Worm (Caenorhabditis elegans) whole organism, L1 larva: Measurements from ENCODE around the gene pgp-13.
A peak's percentile ranks its signal among the peaks of the same experiment; 100 is the strongest.

Source experiments
- F16B12.6 ChIP-seq: fragments of 150-350 bp; optimal IDR thresholded peaks from 2 replicates; lab custom pipeline; 2014; ENCODE audit warnings: missing biosample characterization, missing genetic modification characterization
- Y116A8C.19 ChIP-seq: sonication (generic microtip); optimal IDR thresholded peaks from 2 replicates; lab custom pipeline; 2016; ENCODE audit warnings: missing compliant biosample characterization, missing genetic modification characterization, borderline replicate concordance
- ama-1 ChIP-seq: fragments of 150-350 bp; optimal IDR thresholded peaks from 2 replicates; lab custom pipeline; 2014
- blmp-1 ChIP-seq: fragments of 150-350 bp; optimal IDR thresholded peaks from 2 replicates; lab custom pipeline; 2014; ENCODE audit warnings: missing biosample characterization, missing genetic modification characterization
- ceh-8 ChIP-seq: fragments of 200-800 bp; sonication (Bioruptor generic); optimal IDR thresholded peaks from 2 replicates; lab custom pipeline; 2018; ENCODE audit warnings: mild to moderate bottlenecking, missing genetic modification characterization, moderate library complexity, missing compliant biosample characterization
- dpl-1 ChIP-seq, 3 experiments: fragments of 150-350 bp in 2 of 3; sonication (generic microtip) in 1 of 3; optimal IDR thresholded peaks; 2 replicates each; lab custom pipeline; 2014 to 2017; ENCODE audit warnings: missing biosample characterization in 3 of 3, missing genetic modification characterization in 3 of 3, missing genetic modification reagents in 3 of 3
- efl-1 ChIP-seq, 4 experiments: fragments of 150-350 bp; optimal IDR thresholded peaks in 3 of 4; peaks in 1 of 4; 1 replicate in 1 of 4; 2 replicates in 3 of 4; lab custom pipeline; 2014; ENCODE audit warnings: missing biosample characterization in 2 of 4, missing genetic modification characterization in 2 of 4, missing genetic modification reagents in 2 of 4
- egl-27 ChIP-seq, 2 experiments: fragments of 150-350 bp in 1 of 2; sonication (generic microtip); optimal IDR thresholded peaks; 3 replicates each; lab custom pipeline; 2017 to 2018; ENCODE audit warnings: missing biosample characterization in 2 of 2, missing genetic modification characterization in 2 of 2, missing genetic modification reagents in 2 of 2
- elt-2 ChIP-seq: sonication (generic microtip); optimal IDR thresholded peaks from 2 replicates; lab custom pipeline; 2016; ENCODE audit warnings: missing genetic modification characterization, mild to moderate bottlenecking, inconsistent platforms, missing compliant biosample characterization, missing genetic modification reagents
- elt-3 ChIP-seq, 6 experiments: fragments of 150-350 bp in 1 of 6; sonication (generic microtip); optimal IDR thresholded peaks; 2 replicates each; lab custom pipeline; 2017 to 2018; ENCODE audit warnings: missing biosample characterization in 6 of 6, missing genetic modification characterization in 6 of 6, inconsistent platforms in 1 of 6
- fkh-10 ChIP-seq: sonication (generic microtip); optimal IDR thresholded peaks from 2 replicates; lab custom pipeline; 2017; ENCODE audit warnings: missing biosample characterization, missing genetic modification reagents, missing genetic modification characterization
- fkh-4 ChIP-seq: sonication (generic microtip); optimal IDR thresholded peaks from 2 replicates; lab custom pipeline; 2016; ENCODE audit warnings: missing compliant biosample characterization, missing genetic modification characterization, borderline replicate concordance
- fkh-8 ChIP-seq: sonication (generic microtip); optimal IDR thresholded peaks from 2 replicates; lab custom pipeline; 2016; ENCODE audit warnings: mild to moderate bottlenecking, missing genetic modification characterization, missing compliant biosample characterization
- hlh-17 ChIP-seq: fragments of 200-800 bp; sonication (Bioruptor generic); optimal IDR thresholded peaks from 2 replicates; lab custom pipeline; 2018; ENCODE audit warnings: missing genetic modification characterization, mild to moderate bottlenecking, missing compliant biosample characterization, moderate library complexity, borderline replicate concordance
- isw-1 ChIP-seq: fragments of 200-800 bp; sonication (Bioruptor generic); IDR thresholded peaks from 2 replicates; pipeline ENCODE4 v1.3.6; 2022; ENCODE audit warnings: missing genetic modification characterization, missing compliant biosample characterization
- lin-14 ChIP-seq: fragments of 200-800 bp; sonication (Bioruptor generic); optimal IDR thresholded peaks from 2 replicates; lab custom pipeline; 2018; ENCODE audit warnings: mild to moderate bottlenecking, missing genetic modification characterization, moderate library complexity, missing compliant biosample characterization
- lin-15B ChIP-seq: fragments of 150-350 bp; sonication (generic microtip); optimal IDR thresholded peaks from 3 replicates; lab custom pipeline; 2014; ENCODE audit warnings: missing biosample characterization, missing genetic modification characterization
- lin-35 ChIP-seq, 2 experiments: fragments of 150-350 bp; optimal IDR thresholded peaks; 2 replicates each; lab custom pipeline; 2014; ENCODE audit warnings: missing biosample characterization in 2 of 2, missing genetic modification characterization in 2 of 2, missing genetic modification reagents in 2 of 2
- lin-39 ChIP-seq: fragments of 150-350 bp; optimal IDR thresholded peaks from 2 replicates; lab custom pipeline; 2014; ENCODE audit warnings: missing biosample characterization, missing genetic modification reagents, missing genetic modification characterization
- lsy-2 ChIP-seq, 2 experiments: fragments of 150-350 bp; optimal IDR thresholded peaks; 2 replicates each; lab custom pipeline; 2014; ENCODE audit warnings: missing biosample characterization in 2 of 2, missing genetic modification characterization in 2 of 2
- mab-9 ChIP-seq: fragments of 200-800 bp; sonication (Bioruptor generic); IDR thresholded peaks from 2 replicates; pipeline ENCODE4 v1.3.6; 2022; ENCODE audit warnings: missing genetic modification reagents, missing genetic modification characterization, missing compliant biosample characterization
- nhr-12 ChIP-seq: sonication (generic microtip); optimal IDR thresholded peaks from 2 replicates; lab custom pipeline; 2017; ENCODE audit warnings: missing biosample characterization, missing genetic modification characterization
- nhr-19 ChIP-seq: fragments of 200-800 bp; sonication (Bioruptor generic); conservative IDR thresholded peaks from 2 replicates; pipeline ENCODE4 v1.3.6; 2022; ENCODE audit warnings: missing genetic modification characterization, missing compliant biosample characterization
- nhr-20 ChIP-seq: sonication (generic microtip); optimal IDR thresholded peaks from 2 replicates; lab custom pipeline; 2016; ENCODE audit warnings: mild to moderate bottlenecking, missing genetic modification characterization, missing compliant biosample characterization
- nhr-28 ChIP-seq: fragments of 150-350 bp; optimal IDR thresholded peaks from 2 replicates; lab custom pipeline; 2014; ENCODE audit warnings: missing biosample characterization, missing genetic modification characterization
- nhr-47 ChIP-seq: sonication (generic microtip); optimal IDR thresholded peaks from 2 replicates; lab custom pipeline; 2016; ENCODE audit warnings: mild to moderate bottlenecking, missing genetic modification characterization, moderate library complexity, missing compliant biosample characterization
- nhr-71 ChIP-seq: sonication (generic microtip); optimal IDR thresholded peaks from 2 replicates; lab custom pipeline; 2016; ENCODE audit warnings: mild to moderate bottlenecking, missing genetic modification characterization, moderate library complexity, missing compliant biosample characterization
- nhr-76 ChIP-seq: sonication (generic microtip); optimal IDR thresholded peaks from 2 replicates; lab custom pipeline; 2017; ENCODE audit warnings: missing biosample characterization, missing genetic modification characterization
- nhr-77 ChIP-seq: fragments of 150-350 bp; optimal IDR thresholded peaks from 2 replicates; lab custom pipeline; 2014; ENCODE audit warnings: missing biosample characterization, missing genetic modification characterization
- nhr-85 ChIP-seq: sonication (generic microtip); peaks from one replicate; lab custom pipeline; 2016; ENCODE audit warnings: missing genetic modification characterization, inconsistent platforms, missing compliant biosample characterization
- nhr-90 ChIP-seq: sonication (generic microtip); optimal IDR thresholded peaks from 2 replicates; lab custom pipeline; 2016; ENCODE audit warnings: mild to moderate bottlenecking, missing genetic modification characterization, missing compliant biosample characterization; ENCODE audit not compliant: poor library complexity
- pag-3 ChIP-seq: sonication (generic microtip); optimal IDR thresholded peaks from 2 replicates; lab custom pipeline; 2017; ENCODE audit warnings: missing genetic modification characterization, mild to moderate bottlenecking, missing compliant biosample characterization, antibody characterized with exemption, borderline replicate concordance; ENCODE audit not compliant: insufficient read depth
- pqm-1 ChIP-seq: sonication (generic microtip); optimal IDR thresholded peaks from 3 replicates; lab custom pipeline; 2017; ENCODE audit warnings: missing biosample characterization, missing genetic modification characterization
- snpc-4 ChIP-seq: fragments of 150-350 bp; optimal IDR thresholded peaks from 2 replicates; lab custom pipeline; 2014; ENCODE audit warnings: missing biosample characterization, missing genetic modification characterization
- snu-23 ChIP-seq: sonication (generic microtip); optimal IDR thresholded peaks from 2 replicates; lab custom pipeline; 2016; ENCODE audit warnings: missing genetic modification characterization, missing compliant biosample characterization
- swsn-7 ChIP-seq: sonication (generic microtip); optimal IDR thresholded peaks from 2 replicates; lab custom pipeline; 2016; ENCODE audit warnings: missing genetic modification characterization, missing compliant biosample characterization
- unc-30 ChIP-seq: sonication (generic microtip); optimal IDR thresholded peaks from 2 replicates; lab custom pipeline; 2017; ENCODE audit warnings: missing biosample characterization, missing genetic modification characterization
- unc-98 ChIP-seq: fragments of 200-800 bp; sonication (Bioruptor generic); IDR thresholded peaks from 2 replicates; pipeline ENCODE4 v1.3.6; 2022; ENCODE audit warnings: missing genetic modification characterization, missing compliant biosample characterization
- zag-1 ChIP-seq: fragments of 150-350 bp; optimal IDR thresholded peaks from 2 replicates; lab custom pipeline; 2014; ENCODE audit warnings: missing biosample characterization, missing genetic modification characterization
- zip-4 ChIP-seq: fragments of 200-800 bp; sonication (Bioruptor generic); optimal IDR thresholded peaks from 2 replicates; lab custom pipeline; 2018; ENCODE audit warnings: mild to moderate bottlenecking, missing genetic modification characterization, moderate library complexity, missing compliant biosample characterization
- ztf-11 ChIP-seq, 2 experiments: sonication (generic microtip); optimal IDR thresholded peaks; 2 replicates each; lab custom pipeline; 2016 to 2017; ENCODE audit warnings: missing genetic modification characterization in 2 of 2, missing biosample characterization in 1 of 2, missing compliant biosample characterization in 1 of 2

pgp-13 gene

DNA sequence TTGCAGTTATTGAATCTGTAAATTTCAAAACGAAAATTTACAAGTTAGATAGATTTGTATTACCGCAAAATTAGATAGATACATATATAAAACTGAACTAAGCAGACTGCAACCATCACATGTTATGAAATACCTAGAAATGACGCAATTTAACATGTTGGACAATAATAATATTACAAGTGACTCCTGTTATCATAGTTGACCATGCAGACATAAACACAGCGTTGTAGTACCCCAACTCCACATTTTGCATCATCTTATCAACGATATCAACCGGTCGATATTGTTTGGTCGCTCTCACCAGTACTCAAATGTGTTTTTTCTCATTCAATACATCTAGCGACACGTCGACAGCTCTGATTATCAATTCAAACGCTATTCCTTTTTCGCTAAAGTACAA lies 47.2 kb upstream of the pgp-13 start, which contains the start of gene ugt-50:
TSS of gene ugt-50 (plus strand) at position 268 of the 400 bp plus-strand sequence.
- no peak for TF ChIP-seq hlh-17 (GFP tag; lab: Kevin White, UChicago)
- no peak for TF ChIP-seq Y116A8C.19 (tag; lab: Kevin White, UChicago)
- no peak for TF ChIP-seq lin-15B
- TF ChIP-seq F16B12.6 (tag; lab: Kevin White, UChicago) = no peak
- peak; percentile 40 for TF ChIP-seq nhr-90
- TF ChIP-seq lin-35 (GFP tag; optimal IDR thresholded peaks at IDR 0.05; lab: Kevin White, UChicago) = peak in 1 of 2 experiments; percentile 39
- TF ChIP-seq efl-1 (optimal IDR thresholded peaks at IDR 0.05; lab: Kevin White, UChicago) = peak in 1 of 2 experiments; percentile 4
- no peak for TF ChIP-seq efl-1 (GFP tag; optimal IDR thresholded peaks at IDR 0.05 in 1 of 2; lab: Kevin White, UChicago)
- TF ChIP-seq dpl-1 (GFP tag; optimal IDR thresholded peaks at IDR 0.05; lab: Kevin White, UChicago) = peak in 1 of 3 experiments; percentile 1
- TF ChIP-seq zag-1 (tag; lab: Kevin White, UChicago) = no peak
- TF ChIP-seq elt-3 (tag; optimal IDR thresholded peaks at IDR 0.05; lab: Kevin White, UChicago) = peak in 1 of 6 experiments; percentile 24
- TF ChIP-seq zip-4 (GFP tag; lab: Kevin White, UChicago) = no peak
- no peak for TF ChIP-seq fkh-4 (tag; lab: Kevin White, UChicago)
- no peak for TF ChIP-seq lsy-2 (tag; optimal IDR thresholded peaks at IDR 0.05; lab: Kevin White, UChicago)
- no peak for TF ChIP-seq pag-3 (tag; lab: Kevin White, UChicago)
- no peak for TF ChIP-seq nhr-28 (tag; lab: Kevin White, UChicago)
- peak; percentile 87 for TF ChIP-seq elt-2
- peak; percentile 68 for TF ChIP-seq nhr-71 (tag; lab: Kevin White, UChicago)
- TF ChIP-seq nhr-20 = peak; percentile 66
- TF ChIP-seq nhr-85 (tag; lab: Kevin White, UChicago) = peak; percentile 63
- TF ChIP-seq blmp-1 (tag; lab: Kevin White, UChicago) = no peak
- no peak for TF ChIP-seq lin-39 (tag; lab: Kevin White, UChicago)
- peak; percentile 28 for TF ChIP-seq snu-23 (GFP tag; lab: Kevin White, UChicago)
- 0 out of 2 replicates have a peak, but pooled peaks have one; percentile 10 for TF ChIP-seq nhr-19
- TF ChIP-seq pqm-1 (tag; lab: Kevin White, UChicago) = peak; percentile 16

DNA sequence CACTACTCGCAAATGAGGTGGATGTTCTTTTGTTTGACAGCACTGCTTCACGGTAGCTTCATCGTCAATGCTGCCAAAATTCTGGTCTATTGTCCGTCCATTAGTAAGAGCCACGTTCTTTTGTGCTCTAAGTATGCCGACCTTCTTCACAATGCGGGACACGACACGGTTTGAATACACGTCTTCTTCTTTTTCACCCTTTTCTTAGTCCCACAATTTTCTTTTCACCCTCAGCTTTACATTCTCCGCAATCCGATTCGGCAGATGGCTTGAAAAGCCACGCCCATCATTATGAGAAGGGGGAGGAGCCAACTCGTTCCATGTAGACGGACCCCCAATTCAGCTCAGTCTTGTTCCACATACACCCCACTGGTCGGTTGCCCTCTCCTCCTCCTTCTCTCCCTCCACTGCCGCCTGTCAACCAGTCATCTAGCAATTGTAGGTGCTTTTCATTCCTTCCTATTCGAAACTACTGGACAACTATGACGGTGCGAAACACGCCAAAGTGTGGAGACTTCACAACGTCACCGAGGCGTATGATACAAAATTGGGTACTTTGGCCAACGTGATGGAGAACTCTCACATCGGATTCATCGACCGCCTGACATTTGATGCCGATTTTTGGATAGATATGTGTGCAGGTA lies 46.7 kb upstream of the pgp-13 start:
- peak; percentile 13 for TF ChIP-seq fkh-8
- TF ChIP-seq ceh-8 (GFP tag; lab: Kevin White, UChicago) = no peak
- peak; percentile 8 for TF ChIP-seq ama-1 (lab: Kevin White, UChicago)
- no peak for TF ChIP-seq unc-30 (tag; lab: Kevin White, UChicago)
- no peak for TF ChIP-seq nhr-77 (tag; lab: Kevin White, UChicago)
- TF ChIP-seq mab-9 (GFP tag; lab: Robert Waterston, UW) = no peak
- no peak for TF ChIP-seq snpc-4 (tag; lab: Kevin White, UChicago)
- TF ChIP-seq egl-27 (tag; optimal IDR thresholded peaks at IDR 0.05; lab: Kevin White, UChicago) = no peak
- no peak for TF ChIP-seq nhr-47 (tag; lab: Kevin White, UChicago)
- peak; percentile 39 for TF ChIP-seq lin-14 (GFP tag; lab: Kevin White, UChicago)
- TF ChIP-seq nhr-76 (tag; lab: Kevin White, UChicago) = no peak
- TF ChIP-seq nhr-28 (tag; lab: Kevin White, UChicago) = no peak
- no peak for TF ChIP-seq unc-98
- no peak for TF ChIP-seq elt-2
- TF ChIP-seq isw-1 (GFP tag; lab: Robert Waterston, UW) = 0 out of 2 replicates have a peak, but pooled peaks have one; percentile 10
- TF ChIP-seq nhr-12 (tag; lab: Kevin White, UChicago) = no peak
- TF ChIP-seq swsn-7 (tag; lab: Kevin White, UChicago) = peak; percentile 19
- peak in 1 of 2 experiments; percentile 49 for TF ChIP-seq ztf-11 (tag; optimal IDR thresholded peaks at IDR 0.05; lab: Kevin White, UChicago)
- TF ChIP-seq dpl-1 (GFP tag; optimal IDR thresholded peaks at IDR 0.05; lab: Kevin White, UChicago) = no peak
- peak; percentile 63 for TF ChIP-seq fkh-10 (GFP tag; lab: Kevin White, UChicago)
